Worm (Caenorhabditis elegans): ENCODE results near the gene mdh-1.

The mdh-1 gene

ce11 chrV:6511121-6511520 is 5.2 kb downstream of the mdh-1 start, which contains the start of gene ubh-1:
ubh-1 (minus strand) TSS chrV:6511409.
- TF ChIP-seq ahr-1 (tag; optimal IDR thresholded peaks at IDR 0.05) (no peak), pag-3 (tag; optimal IDR thresholded peaks at IDR 0.05; ENCODE audit: borderline replicate concordance) (no peak), ceh-24 (tag; optimal IDR thresholded peaks at IDR 0.05) (no peak), unc-55 (GFP tag; optimal IDR thresholded peaks at IDR 0.05) (no peak), gmeb-2 (tag; optimal IDR thresholded peaks at IDR 0.05) (no peak), ceh-22 (tag; optimal IDR thresholded peaks at IDR 0.05) (no peak), F13H6.1 (tag; optimal IDR thresholded peaks at IDR 0.05) (no peak), che-1 (tag; optimal IDR thresholded peaks at IDR 0.05) (no peak), ceh-18 (tag; optimal IDR thresholded peaks at IDR 0.05) (no peak), ceh-45 (GFP tag; IDR thresholded peaks at IDR 0.05) (no peak), ets-4 (tag; optimal IDR thresholded peaks at IDR 0.05) (no peak), ceh-9 (tag; optimal IDR thresholded peaks at IDR 0.05) (no peak), pha-4 (tag; optimal IDR thresholded peaks at IDR 0.05) (no peak), ceh-31 (tag; optimal IDR thresholded peaks at IDR 0.05) (no peak), nfya-1 (tag; optimal IDR thresholded peaks at IDR 0.05) (no peak)

- no peak for TF ChIP-seq ceh-19 (GFP tag; optimal IDR thresholded peaks at IDR 0.05)
Measured at ce11 chrV:6510622-6511021, 5.7 kb downstream of the mdh-1 start.

ce11 chrV:6509717-6510116 is 6.6 kb downstream of the mdh-1 start, which contains the start of gene ubh-2:
ubh-2 (minus strand) TSS chrV:6509817.
- no peak for TF ChIP-seq nhr-232 (tag; optimal IDR thresholded peaks at IDR 0.05)
- no peak for TF ChIP-seq ttx-3 (tag; optimal IDR thresholded peaks at IDR 0.05)
- TF ChIP-seq ama-1 (optimal IDR thresholded peaks at IDR 0.05): no peak

ce11 chrV:6508703-6509102 is 7.6 kb downstream of the mdh-1 start, which contains the start of gene ubh-3:
ubh-3 (minus strand) TSS chrV:6508803.
- TF ChIP-seq ztf-16 (tag; optimal IDR thresholded peaks at IDR 0.05) (no peak), che-1 (tag; optimal IDR thresholded peaks at IDR 0.05) (no peak), ref-2 (tag; optimal IDR thresholded peaks at IDR 0.05) (no peak), C08G9.2 (tag; optimal IDR thresholded peaks at IDR 0.05) (no peak), ttx-3 (tag; optimal IDR thresholded peaks at IDR 0.05) (no peak), ceh-22 (tag; optimal IDR thresholded peaks at IDR 0.05) (no peak), unc-42 (tag; optimal IDR thresholded peaks at IDR 0.05) (no peak), eyg-1 (tag; optimal IDR thresholded peaks at IDR 0.05) (no peak), sox-4 (tag; optimal IDR thresholded peaks at IDR 0.05) (no peak), C38D4.7 (GFP tag; optimal IDR thresholded peaks at IDR 0.05) (no peak), fkh-6 (tag; optimal IDR thresholded peaks at IDR 0.05) (no peak)

- no peak for TF ChIP-seq npax-4 (tag; optimal IDR thresholded peaks at IDR 0.05)
- no peak for TF ChIP-seq hlh-6 (tag; optimal IDR thresholded peaks at IDR 0.05)
- no peak for TF ChIP-seq dve-1 (tag; optimal IDR thresholded peaks at IDR 0.05)
- TF ChIP-seq lin-11 (tag; optimal IDR thresholded peaks at IDR 0.05): no peak
- TF ChIP-seq rnt-1 (tag; optimal IDR thresholded peaks at IDR 0.05): no peak
- no peak for TF ChIP-seq nhr-232 (tag; optimal IDR thresholded peaks at IDR 0.05)
- TF ChIP-seq sox-4 (tag; optimal IDR thresholded peaks at IDR 0.05): no peak
- no peak for TF ChIP-seq elt-2 (tag; optimal IDR thresholded peaks at IDR 0.05)
- no peak for TF ChIP-seq dmd-4 (tag; optimal IDR thresholded peaks at IDR 0.05; ENCODE audit: borderline replicate concordance)
- TF ChIP-seq pax-1 (tag; optimal IDR thresholded peaks at IDR 0.05): no peak
- TF ChIP-seq mec-3 (tag; optimal IDR thresholded peaks at IDR 0.05; ENCODE audit: borderline replicate concordance): no peak
- TF ChIP-seq gmeb-2 (tag; optimal IDR thresholded peaks at IDR 0.05): no peak
- no peak for TF ChIP-seq hlh-13 (GFP tag; optimal IDR thresholded peaks at IDR 0.05)
- TF ChIP-seq nhr-11 (tag; optimal IDR thresholded peaks at IDR 0.05): no peak
- no peak for TF ChIP-seq odd-2 (tag; optimal IDR thresholded peaks at IDR 0.05)
- TF ChIP-seq hlh-15 (tag; optimal IDR thresholded peaks at IDR 0.05): no peak
- no peak for TF ChIP-seq hlh-30 (tag; optimal IDR thresholded peaks at IDR 0.05; ENCODE audit: insufficient read depth)
- TF ChIP-seq F13H6.1 (tag; optimal IDR thresholded peaks at IDR 0.05): no peak
- no peak for TF ChIP-seq K02D7.2 (tag; optimal IDR thresholded peaks at IDR 0.05)
- no peak for TF ChIP-seq fkh-10 (GFP tag; optimal IDR thresholded peaks at IDR 0.05)
Measured at ce11 chrV:6506238-6506956, 9.9 kb downstream of the mdh-1 start.
